Worm (Caenorhabditis elegans) whole organism, mixed stage, embryonic: ENCODE results near the gene clec-172.

ENCODE experiments used
- M03D4.4 ChIP-seq: sonication (generic microtip); optimal IDR thresholded peaks from 2 replicates; lab custom pipeline; 2017; ENCODE audit warnings: mild to moderate bottlenecking, missing genetic modification characterization, missing compliant biosample characterization
- bed-3 ChIP-seq: fragments of 200-800 bp; sonication (Bioruptor generic); optimal IDR thresholded peaks from 3 replicates; lab custom pipeline; 2018; ENCODE audit warnings: mild to moderate bottlenecking, missing genetic modification characterization, moderate library complexity, missing compliant biosample characterization
- blmp-1 ChIP-seq: fragments of 150-350 bp; optimal IDR thresholded peaks from 2 replicates; lab custom pipeline; 2014; ENCODE audit warnings: missing biosample characterization, missing genetic modification characterization
- ceh-39 ChIP-seq: fragments of 150-350 bp; optimal IDR thresholded peaks from 2 replicates; lab custom pipeline; 2014; ENCODE audit warnings: missing biosample characterization, missing genetic modification characterization
- ceh-43 ChIP-seq: fragments of 200-800 bp; sonication (Bioruptor generic); optimal IDR thresholded peaks from 2 replicates; lab custom pipeline; 2018; ENCODE audit warnings: mild to moderate bottlenecking, missing genetic modification characterization, moderate library complexity, missing compliant biosample characterization
- ceh-83 ChIP-seq: fragments of 200-800 bp; sonication (Bioruptor generic); optimal IDR thresholded peaks from 2 replicates; lab custom pipeline; 2018; ENCODE audit warnings: mild to moderate bottlenecking, missing genetic modification characterization, missing compliant biosample characterization
- ces-1 ChIP-seq: fragments of 150-350 bp; optimal IDR thresholded peaks from 2 replicates; lab custom pipeline; 2014; ENCODE audit warnings: missing biosample characterization, missing genetic modification reagents, missing genetic modification characterization
- cnd-1 ChIP-seq: fragments of 200-800 bp; sonication (Bioruptor generic); optimal IDR thresholded peaks from 2 replicates; lab custom pipeline; 2018; ENCODE audit warnings: mild to moderate bottlenecking, missing genetic modification characterization, missing compliant biosample characterization
- elt-1 ChIP-seq: sonication (generic microtip); optimal IDR thresholded peaks from 2 replicates; lab custom pipeline; 2017; ENCODE audit warnings: missing genetic modification characterization, mild to moderate bottlenecking, missing compliant biosample characterization, antibody characterized with exemption, moderate library complexity, borderline replicate concordance; ENCODE audit not compliant: insufficient read depth
- elt-3 ChIP-seq: fragments of 150-350 bp; optimal IDR thresholded peaks from 2 replicates; lab custom pipeline; 2014; ENCODE audit warnings: missing biosample characterization, missing genetic modification characterization
- flh-1 ChIP-seq: fragments of 200-800 bp; sonication (Bioruptor generic); optimal IDR thresholded peaks from 2 replicates; lab custom pipeline; 2018; ENCODE audit warnings: mild to moderate bottlenecking, missing genetic modification characterization, moderate library complexity, missing compliant biosample characterization
- ham-2 ChIP-seq: fragments of 200-800 bp; sonication (Bioruptor generic); optimal IDR thresholded peaks from 2 replicates; lab custom pipeline; 2018; ENCODE audit warnings: mild to moderate bottlenecking, missing genetic modification characterization, missing compliant biosample characterization
- hlh-1 ChIP-seq: fragments of 150-350 bp; optimal IDR thresholded peaks from 2 replicates; lab custom pipeline; 2014; ENCODE audit warnings: missing biosample characterization, missing genetic modification reagents, missing genetic modification characterization
- lin-13 ChIP-seq: fragments of 150-350 bp; optimal IDR thresholded peaks from 2 replicates; lab custom pipeline; 2014; ENCODE audit warnings: missing biosample characterization, missing genetic modification characterization
- lsy-2 ChIP-seq: fragments of 150-350 bp; optimal IDR thresholded peaks from 2 replicates; lab custom pipeline; 2014; ENCODE audit warnings: missing biosample characterization, missing genetic modification characterization
- mab-5 ChIP-seq: fragments of 150-350 bp; optimal IDR thresholded peaks from 2 replicates; lab custom pipeline; 2014; ENCODE audit warnings: missing biosample characterization, missing genetic modification characterization
- mep-1 ChIP-seq: fragments of 150-350 bp; optimal IDR thresholded peaks from 2 replicates; lab custom pipeline; 2017; ENCODE audit warnings: missing biosample characterization, missing genetic modification reagents, missing genetic modification characterization, inconsistent platforms
- mls-2 ChIP-seq: sonication (generic microtip); optimal IDR thresholded peaks from 2 replicates; lab custom pipeline; 2016; ENCODE audit warnings: mild to moderate bottlenecking, missing genetic modification characterization, moderate library complexity, missing compliant biosample characterization
- nhr-12 ChIP-seq: fragments of 150-350 bp; optimal IDR thresholded peaks from 2 replicates; lab custom pipeline; 2014; ENCODE audit warnings: missing biosample characterization, missing genetic modification characterization
- nhr-2 ChIP-seq: fragments of 150-350 bp; optimal IDR thresholded peaks from 2 replicates; lab custom pipeline; 2014; ENCODE audit warnings: missing biosample characterization, missing genetic modification characterization
- nhr-237 ChIP-seq: fragments of 150-350 bp; optimal IDR thresholded peaks from 2 replicates; lab custom pipeline; 2014; ENCODE audit warnings: missing biosample characterization, missing genetic modification characterization
- nhr-28 ChIP-seq: fragments of 150-350 bp; optimal IDR thresholded peaks from 2 replicates; lab custom pipeline; 2014; ENCODE audit warnings: missing biosample characterization, missing genetic modification characterization
- nhr-76 ChIP-seq: sonication (generic microtip); optimal IDR thresholded peaks from 2 replicates; lab custom pipeline; 2017; ENCODE audit warnings: missing biosample characterization, missing genetic modification characterization
- pha-4 ChIP-seq: fragments of 150-350 bp; optimal IDR thresholded peaks from 2 replicates; lab custom pipeline; 2018; ENCODE audit warnings: missing biosample characterization, missing genetic modification reagents, missing genetic modification characterization
- sem-2 ChIP-seq: fragments of 200-800 bp; sonication (Bioruptor generic); optimal IDR thresholded peaks from 2 replicates; lab custom pipeline; 2018; ENCODE audit warnings: mild to moderate bottlenecking, missing genetic modification characterization, missing compliant biosample characterization
- snpc-4 ChIP-seq: fragments of 150-350 bp; optimal IDR thresholded peaks from 2 replicates; lab custom pipeline; 2014; ENCODE audit warnings: missing biosample characterization, missing genetic modification characterization
- sptf-1 ChIP-seq: sonication (generic microtip); optimal IDR thresholded peaks from 2 replicates; lab custom pipeline; 2017; ENCODE audit warnings: mild to moderate bottlenecking, missing genetic modification characterization, moderate library complexity, missing compliant biosample characterization
- unc-120 ChIP-seq: sonication (generic microtip); optimal IDR thresholded peaks from 2 replicates; lab custom pipeline; 2017; ENCODE audit warnings: missing genetic modification characterization, missing compliant biosample characterization; ENCODE audit not compliant: poor library complexity, severe bottlenecking
- unc-39 ChIP-seq: fragments of 150-350 bp; optimal IDR thresholded peaks from 2 replicates; lab custom pipeline; 2014; ENCODE audit warnings: missing biosample characterization, missing genetic modification characterization
- unc-62 ChIP-seq: fragments of 150-350 bp; optimal IDR thresholded peaks from 2 replicates; lab custom pipeline; 2014; ENCODE audit warnings: missing biosample characterization, missing genetic modification reagents, missing genetic modification characterization
- ztf-11 ChIP-seq: fragments of 150-350 bp; optimal IDR thresholded peaks from 2 replicates; lab custom pipeline; 2014; ENCODE audit warnings: missing biosample characterization, missing genetic modification characterization

clec-172 gene

ce11 chrIV:1522358-1522757 lies 5.9 kb upstream of the clec-172 start:
- TF ChIP-seq ham-2 (GFP tag; lab: Kevin White, UChicago), result no peak
- no peak for TF ChIP-seq snpc-4
- no peak for TF ChIP-seq ces-1 (GFP tag; lab: Kevin White, UChicago)
- TF ChIP-seq ceh-43 (GFP tag; lab: Kevin White, UChicago), result no peak
- no peak for TF ChIP-seq flh-1 (GFP tag; lab: Kevin White, UChicago)
- no peak for TF ChIP-seq mls-2 (tag; lab: Kevin White, UChicago)
- TF ChIP-seq ztf-11, result no peak
- no peak for TF ChIP-seq sptf-1 (tag; lab: Kevin White, UChicago)
- TF ChIP-seq nhr-2 (tag; lab: Kevin White, UChicago), result no peak
- no peak for TF ChIP-seq nhr-237
- no peak for TF ChIP-seq elt-3
- TF ChIP-seq nhr-76 (tag; lab: Kevin White, UChicago), result no peak
- no peak for TF ChIP-seq unc-39 (tag; lab: Kevin White, UChicago)
- TF ChIP-seq elt-1 (tag; lab: Kevin White, UChicago), result no peak
- no peak for TF ChIP-seq nhr-28 (tag; lab: Kevin White, UChicago)
- no peak for TF ChIP-seq mep-1 (tag; lab: Kevin White, UChicago)
- TF ChIP-seq mab-5, result no peak
- TF ChIP-seq blmp-1 (tag; lab: Kevin White, UChicago), result no peak
- no peak for TF ChIP-seq cnd-1 (tag; lab: Kevin White, UChicago)

- TF ChIP-seq lsy-2 (tag; lab: Kevin White, UChicago) (no peak), nhr-12 (no peak), unc-62 (GFP tag; lab: Kevin White, UChicago) (no peak), ceh-83 (GFP tag; lab: Kevin White, UChicago) (no peak)
These were observed 4.8 kb upstream of the clec-172 start, which contains the start of gene K03H6.4 for ce11 chrIV:1521224-1521623. TSS of gene K03H6.4 (minus strand) at chrIV:1521324.

ce11 chrIV:1515891-1516290 lies 536 bp downstream of the clec-172 start:
- no peak for TF ChIP-seq ceh-39
- TF ChIP-seq unc-39 (tag; lab: Kevin White, UChicago), result no peak
- no peak for TF ChIP-seq unc-120
- TF ChIP-seq lsy-2 (tag; lab: Kevin White, UChicago), result no peak
- no peak for TF ChIP-seq ham-2 (GFP tag; lab: Kevin White, UChicago)
- no peak for TF ChIP-seq blmp-1 (tag; lab: Kevin White, UChicago)
- no peak for TF ChIP-seq nhr-12
- no peak for TF ChIP-seq sptf-1 (tag; lab: Kevin White, UChicago)
- TF ChIP-seq ztf-11, result no peak
- TF ChIP-seq ces-1 (GFP tag; lab: Kevin White, UChicago), result no peak
- TF ChIP-seq nhr-28 (tag; lab: Kevin White, UChicago), result no peak
- no peak for TF ChIP-seq bed-3 (GFP tag; lab: Kevin White, UChicago)
- TF ChIP-seq, all 35 proteins: peak for 0

DNA sequence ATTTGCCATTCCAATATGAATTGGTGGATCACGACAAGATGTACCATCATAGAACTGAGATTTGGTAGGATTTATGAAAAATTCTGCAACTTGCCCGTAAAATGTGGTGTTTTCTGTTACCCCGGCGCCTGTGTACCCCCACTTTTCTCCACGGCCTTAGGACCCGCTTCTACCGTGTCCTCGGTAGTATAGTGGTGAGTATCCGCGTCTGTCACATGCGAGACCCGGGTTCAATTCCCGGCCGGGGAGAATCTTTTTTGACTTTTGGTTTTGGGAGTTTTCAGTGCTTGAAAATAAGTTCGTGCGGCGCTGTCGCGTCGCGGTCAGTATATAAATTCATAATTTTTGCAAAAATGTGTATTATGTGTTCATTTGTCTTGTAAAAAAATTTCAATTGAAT lies 2.0 kb downstream of the clec-172 start:
- TF ChIP-seq pha-4, result no peak
- no peak for TF ChIP-seq ceh-83 (GFP tag; lab: Kevin White, UChicago)
- peak; percentile 10 for TF ChIP-seq ham-2 (GFP tag; lab: Kevin White, UChicago)
- TF ChIP-seq mls-2 (tag; lab: Kevin White, UChicago), result peak; percentile 12
- no peak for TF ChIP-seq lsy-2 (tag; lab: Kevin White, UChicago)
- TF ChIP-seq elt-1 (tag; lab: Kevin White, UChicago), result no peak
- TF ChIP-seq lin-13, result no peak
- no peak for TF ChIP-seq ceh-43 (GFP tag; lab: Kevin White, UChicago)
- no peak for TF ChIP-seq unc-39 (tag; lab: Kevin White, UChicago)
- no peak for TF ChIP-seq nhr-12
- TF ChIP-seq nhr-28 (tag; lab: Kevin White, UChicago), result no peak
- TF ChIP-seq sem-2 (GFP tag; lab: Kevin White, UChicago), result peak; percentile 22
- no peak for TF ChIP-seq mab-5
- TF ChIP-seq cnd-1 (tag; lab: Kevin White, UChicago), result peak; percentile 41
- no peak for TF ChIP-seq flh-1 (GFP tag; lab: Kevin White, UChicago)
- TF ChIP-seq ces-1 (GFP tag; lab: Kevin White, UChicago), result no peak
- no peak for TF ChIP-seq nhr-237
- TF ChIP-seq ceh-39, result no peak

- TF ChIP-seq M03D4.4 (tag; lab: Kevin White, UChicago) (no peak), ceh-83 (GFP tag; lab: Kevin White, UChicago) (no peak), hlh-1 (tag; lab: Kevin White, UChicago) (no peak), cnd-1 (tag; lab: Kevin White, UChicago) (no peak), nhr-76 (tag; lab: Kevin White, UChicago) (no peak), ztf-11 (no peak), unc-39 (tag; lab: Kevin White, UChicago) (no peak), lin-13 (no peak), elt-3 (no peak), sem-2 (GFP tag; lab: Kevin White, UChicago) (no peak), nhr-12 (no peak), nhr-2 (tag; lab: Kevin White, UChicago) (no peak), blmp-1 (tag; lab: Kevin White, UChicago) (no peak)
- TF ChIP-seq, all 35 proteins: peak for 0
These were observed 3.5 kb downstream of the clec-172 start for ce11 chrIV:1512944-1513343.
